Fruit fly (Drosophila melanogaster): ENCODE results near the gene AIMP2.
A peak's percentile ranks its signal among the peaks of the same experiment; 100 is the strongest.

The AIMP2 gene

DNA sequence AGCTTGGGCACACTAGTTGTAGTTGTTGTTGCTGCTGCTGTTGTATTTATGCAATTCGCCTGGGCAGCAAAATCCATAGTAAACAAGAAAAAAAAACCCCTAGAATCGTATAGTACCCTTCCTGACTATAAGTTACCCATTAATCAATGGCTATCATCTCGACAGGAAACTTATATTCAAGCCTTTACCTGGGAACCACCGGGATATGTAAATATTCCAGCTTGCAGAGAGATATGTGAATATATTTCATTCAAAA is 19.7 kb upstream of the AIMP2 start:
- TF ChIP-seq CG12605 (GFP tag; IDR thresholded peaks at IDR 0.05) (no peak), Pif1A (GFP tag; optimal IDR thresholded peaks at IDR 0.05) (no peak), CG15710 (tag; optimal IDR thresholded peaks at IDR 0.05) (no peak), Ets98B (GFP tag; IDR thresholded peaks at IDR 0.05) (no peak), CG8159 (tag; optimal IDR thresholded peaks at IDR 0.05) (no peak), EcR (GFP tag; optimal IDR thresholded peaks at IDR 0.05) (no peak), rn (GFP tag; IDR thresholded peaks at IDR 0.05) (no peak)

DNA sequence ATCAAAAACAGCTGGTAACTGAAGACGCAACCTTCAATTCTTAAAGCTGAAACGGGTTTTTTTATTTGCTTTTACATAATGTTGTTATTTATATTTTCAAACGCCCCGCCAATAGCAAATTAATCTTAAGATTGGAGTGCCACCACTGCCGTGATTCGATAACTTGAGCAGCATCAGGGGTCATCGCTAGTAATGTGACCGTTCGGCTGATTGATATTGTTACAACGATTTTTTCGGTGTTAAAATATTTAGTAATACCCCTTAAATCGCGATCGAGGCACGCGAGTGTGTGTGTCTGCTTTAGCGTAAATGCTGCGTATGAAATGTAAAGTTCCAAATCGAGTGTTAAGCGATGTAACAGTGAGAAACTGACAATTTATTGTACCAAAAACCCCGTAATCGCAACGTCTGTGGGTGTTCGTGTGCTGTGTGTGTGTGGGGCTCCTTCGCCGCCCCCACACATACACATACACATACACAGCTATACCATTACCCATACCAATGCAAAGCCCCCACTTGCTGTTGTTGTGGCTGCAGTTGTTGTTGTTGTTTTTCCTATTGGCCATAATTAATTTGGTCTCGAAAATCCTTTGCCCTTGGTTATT is 17.5 kb upstream of the AIMP2 start, which contains the start of gene dop:
Gene dop (plus strand): TSS at position 185 of the 605 bp plus-strand sequence.
- TF ChIP-seq CG32121 (GFP tag; IDR thresholded peaks at IDR 0.05) (no peak), Snoo (tag; optimal IDR thresholded peaks at IDR 0.05) (peak; percentile 20)

DNA sequence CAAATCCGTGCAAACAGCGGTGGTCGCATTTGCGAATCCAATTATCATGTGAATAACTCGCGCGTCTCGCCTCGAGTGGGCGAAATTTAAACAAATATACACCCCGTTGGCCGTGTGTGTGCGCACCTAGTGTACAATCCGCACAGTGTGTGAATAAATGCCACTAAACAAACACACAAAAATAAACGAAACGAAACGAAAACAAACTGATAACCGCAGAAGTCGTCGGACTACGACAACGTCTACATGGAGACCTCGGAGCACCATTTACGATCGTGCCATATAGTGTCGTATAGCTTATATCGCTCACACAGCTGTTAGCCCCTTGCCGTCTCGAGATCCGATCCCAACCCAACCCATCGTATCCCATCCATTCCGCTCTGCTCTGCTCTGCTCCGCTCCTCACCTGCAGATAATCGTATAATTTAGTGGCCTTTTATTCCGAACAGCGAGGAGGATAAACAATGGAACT is 16.9 kb upstream of the AIMP2 start:
- no peak for TF ChIP-seq CG8159 (tag; optimal IDR thresholded peaks at IDR 0.05)
- peak; percentile 25 for TF ChIP-seq Pif1B (GFP tag; optimal IDR thresholded peaks at IDR 0.05)
- no peak for TF ChIP-seq CG9948 (tag; optimal IDR thresholded peaks at IDR 0.05)
- peak; percentile 57; the same call in 1 of the 3 replicates for TF ChIP-seq fd96Ca (GFP tag; IDR thresholded peaks at IDR 0.05)
- TF ChIP-seq EcR (GFP tag; optimal IDR thresholded peaks at IDR 0.05) = peak; percentile 82
- no peak for TF ChIP-seq CG8301 (tag; optimal IDR thresholded peaks at IDR 0.05)
- peak; percentile 53; the same call in 1 of the 3 replicates for TF ChIP-seq CG4496 (GFP tag; IDR thresholded peaks at IDR 0.05)
- peak; percentile 61; the same call in 1 of the 2 replicates for TF ChIP-seq CG12605 (GFP tag; IDR thresholded peaks at IDR 0.05)
- TF ChIP-seq Ets98B (GFP tag; IDR thresholded peaks at IDR 0.05) = peak; percentile 24; the same call in 1 of the 2 replicates

DNA sequence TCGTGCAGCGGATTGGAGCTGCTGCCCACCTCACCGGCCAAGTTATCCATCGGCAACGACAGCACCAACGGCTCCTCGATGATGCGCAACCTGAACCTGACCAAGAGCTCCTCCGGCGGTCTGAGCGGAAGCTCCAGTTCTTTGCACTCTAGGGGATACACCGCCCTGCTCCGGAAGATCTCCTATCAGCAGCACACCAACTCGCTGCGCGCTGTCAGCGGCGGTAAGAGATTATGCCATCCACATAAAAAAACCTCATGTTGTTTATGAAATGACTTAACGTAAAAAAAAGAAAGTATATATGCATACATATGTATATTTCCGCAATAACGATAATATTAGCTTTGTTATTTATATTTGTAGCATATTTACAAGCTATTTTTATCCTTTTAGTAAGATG is 14.7 kb upstream of the AIMP2 start:
- peak; percentile 68 for TF ChIP-seq EcR (GFP tag; optimal IDR thresholded peaks at IDR 0.05)
- no peak for TF ChIP-seq fd96Ca (GFP tag; IDR thresholded peaks at IDR 0.05)
- TF ChIP-seq CG14655 (GFP tag; optimal IDR thresholded peaks at IDR 0.05) = no peak

DNA sequence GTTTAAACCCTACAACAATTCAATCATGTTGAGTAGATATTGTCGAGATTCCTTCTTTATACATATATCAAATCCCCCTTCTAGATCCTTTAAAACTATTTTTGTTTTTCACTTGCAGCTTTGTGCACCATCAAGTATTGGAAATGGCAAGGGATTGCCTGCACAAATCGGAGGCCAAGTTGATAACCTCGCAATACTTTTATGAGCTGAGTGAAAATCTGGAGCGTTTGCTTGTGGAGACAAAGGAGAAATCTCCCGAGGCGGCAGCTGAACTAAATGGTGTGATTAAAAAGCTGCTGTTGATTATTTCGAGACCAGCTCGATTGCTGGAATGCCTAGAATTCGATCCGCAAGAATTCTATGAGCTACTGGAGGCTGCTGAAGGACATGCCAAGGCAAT is 12.9 kb upstream of the AIMP2 start:
- no peak for TF ChIP-seq CG13204 (GFP tag; optimal IDR thresholded peaks at IDR 0.05)
- TF ChIP-seq Ets98B (GFP tag; IDR thresholded peaks at IDR 0.05) = no peak
- TF ChIP-seq CG14655 (GFP tag; optimal IDR thresholded peaks at IDR 0.05) = no peak
- TF ChIP-seq D1 (tag; optimal IDR thresholded peaks at IDR 0.05) = no peak

DNA sequence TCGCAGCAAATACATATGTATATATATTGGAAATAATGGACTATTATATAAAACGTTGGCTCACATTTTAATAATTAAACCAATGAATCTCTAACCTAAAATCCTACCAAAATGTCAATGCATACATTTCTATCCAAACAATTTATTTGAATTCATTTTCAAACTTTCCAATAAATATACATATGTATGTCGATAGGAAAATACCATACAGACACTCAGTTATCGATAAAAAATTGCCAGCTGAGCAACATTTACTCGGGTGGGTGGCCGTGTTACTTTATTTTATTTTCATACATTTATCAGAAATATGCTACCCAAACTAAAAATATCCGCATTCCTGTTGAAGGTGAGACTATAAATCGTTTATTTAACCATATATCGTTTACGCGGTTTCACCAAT is 7.1 kb upstream of the AIMP2 start, which contains the start of gene Ufsp2:
Gene Ufsp2 (plus strand): TSS at position 214 of the 400 bp plus-strand sequence.
- TF ChIP-seq Pif1A (GFP tag; optimal IDR thresholded peaks at IDR 0.05) (no peak), gl (tag; optimal IDR thresholded peaks at IDR 0.05) (no peak), fd96Ca (GFP tag; IDR thresholded peaks at IDR 0.05) (no peak), CG17806 (tag; optimal IDR thresholded peaks at IDR 0.05) (no peak)

- TF ChIP-seq CG8159 (tag; optimal IDR thresholded peaks at IDR 0.05) (no peak), CG13204 (GFP tag; optimal IDR thresholded peaks at IDR 0.05) (no peak), D1 (tag; optimal IDR thresholded peaks at IDR 0.05) (no peak), rn (GFP tag; IDR thresholded peaks at IDR 0.05) (peak; percentile 93), CG15710 (tag; optimal IDR thresholded peaks at IDR 0.05) (peak; percentile 70), CG9948 (tag; optimal IDR thresholded peaks at IDR 0.05) (peak; percentile 45), fd96Ca (GFP tag; IDR thresholded peaks at IDR 0.05) (peak; percentile 89), CG14655 (GFP tag; optimal IDR thresholded peaks at IDR 0.05) (no peak), CG4496 (GFP tag; IDR thresholded peaks at IDR 0.05) (peak; percentile 98), EcR (GFP tag; optimal IDR thresholded peaks at IDR 0.05) (no peak), CG34367 (tag; optimal IDR thresholded peaks at IDR 0.05) (peak; percentile 45), Pif1B (GFP tag; optimal IDR thresholded peaks at IDR 0.05) (no peak), CG10348 (GFP tag; IDR thresholded peaks at IDR 0.05) (no peak), gl (tag; optimal IDR thresholded peaks at IDR 0.05) (peak; percentile 2), CG17806 (tag; optimal IDR thresholded peaks at IDR 0.05) (peak; percentile 49), CG8301 (tag; optimal IDR thresholded peaks at IDR 0.05) (no peak), CG32121 (GFP tag; IDR thresholded peaks at IDR 0.05) (peak; percentile 79; the same call in 1 of the 2 replicates), Pif1A (GFP tag; optimal IDR thresholded peaks at IDR 0.05) (no peak), Snoo (tag; optimal IDR thresholded peaks at IDR 0.05) (peak; percentile 67), Ets98B (GFP tag; IDR thresholded peaks at IDR 0.05) (peak; percentile 97), CG12605 (GFP tag; IDR thresholded peaks at IDR 0.05) (peak; percentile 91)
Measured at dm6 chr3L:15580487-15580886, 3.0 kb upstream of the AIMP2 start, which contains the start of the genes mrn and CG12301. mrn (minus strand) TSS chr3L:15580537. CG12301 (plus strand) TSS chr3L:15580800.
